Worm (Caenorhabditis elegans): ENCODE results near the gene Y102A5C.4.

ce11 chrV:16972134-16972533, 50.1 kb downstream of the Y102A5C.4 start, which contains the start of gene srh-119:
- TF ChIP-seq lsy-2 (tag; optimal IDR thresholded peaks at IDR 0.05) (no peak), ama-1 (optimal IDR thresholded peaks at IDR 0.05) (no peak), pqm-1 (tag; optimal IDR thresholded peaks at IDR 0.05) (no peak), vab-15 (tag; optimal IDR thresholded peaks at IDR 0.05) (no peak), snpc-4 (tag; optimal IDR thresholded peaks at IDR 0.05) (no peak), alr-1 (tag; optimal IDR thresholded peaks at IDR 0.05; ENCODE audit: borderline replicate concordance) (no peak), efl-1 (optimal IDR thresholded peaks at IDR 0.05) (no peak), efl-1 (GFP tag; optimal IDR thresholded peaks at IDR 0.05 in 1 of 2) (no peak), nhr-85 (tag) (no peak), unc-62 (GFP tag; optimal IDR thresholded peaks at IDR 0.05) (no peak), unc-86 (tag; optimal IDR thresholded peaks at IDR 0.05) (no peak), nhr-90 (tag; optimal IDR thresholded peaks at IDR 0.05; ENCODE audit: poor library complexity) (no peak), ztf-11 (tag; optimal IDR thresholded peaks at IDR 0.05) (no peak), aly-2 (tag; optimal IDR thresholded peaks at IDR 0.05) (no peak)
